Fruit fly (Drosophila melanogaster) whole organism: ENCODE measurements around the gene CG14907.

Experiments used
- CG8478 ChIP-seq: fragments of >200 bp; optimal IDR thresholded peaks from 2 replicates; lab custom pipeline; 2018; ENCODE audit warnings: inconsistent platforms
- EcR ChIP-seq, 2 experiments: fragments of >200 bp; optimal IDR thresholded peaks; 2 replicates each; lab custom pipeline; 2017; ENCODE audit warnings: missing biosample characterization in 2 of 2, missing genetic modification characterization in 2 of 2, missing genetic modification reagents in 2 of 2
- usp ChIP-seq: fragments of >200 bp; optimal IDR thresholded peaks from 2 replicates; lab custom pipeline; 2017; ENCODE audit warnings: missing biosample characterization, missing genetic modification characterization, mixed read lengths

DNA sequence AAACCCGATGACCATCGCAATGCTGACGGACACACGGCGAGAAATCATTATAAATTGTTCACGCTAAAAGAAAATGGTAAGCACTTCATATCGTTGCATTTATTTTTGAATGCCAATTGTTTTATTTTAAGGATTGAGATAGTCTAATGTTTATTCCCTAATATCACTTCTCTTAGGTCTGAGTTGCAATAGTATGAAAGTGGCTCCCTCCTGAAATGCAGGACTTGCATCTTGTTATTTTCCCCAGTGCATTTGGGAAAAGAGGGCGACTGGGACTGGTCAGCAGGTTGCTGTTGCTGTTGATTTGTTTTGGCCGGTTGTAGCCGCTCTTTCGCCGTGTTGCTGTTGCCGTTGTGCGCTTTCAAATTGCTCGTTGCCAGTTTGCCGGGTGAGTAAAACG lies 24.4 kb upstream of the CG14907 start:
- no peak for TF ChIP-seq usp (GFP tag; lab: Kevin White, UChicago)
- no peak for TF ChIP-seq EcR (GFP tag; optimal IDR thresholded peaks at IDR 0.05; lab: Kevin White, UChicago)
- no peak for TF ChIP-seq CG8478
